Worm (Caenorhabditis elegans) whole organism, young adult: ENCODE data around the gene F08A7.1.

Experiments
- C17E4.6 ChIP-seq: fragments of 200-800 bp; sonication (Bioruptor generic); IDR thresholded peaks from 2 replicates; pipeline ENCODE4 v1.3.6; 2022; ENCODE audit warnings: missing genetic modification reagents, missing genetic modification characterization, missing compliant biosample characterization
- F10E7.11 ChIP-seq: sonication (generic microtip); optimal IDR thresholded peaks from 2 replicates; lab custom pipeline; 2017; ENCODE audit warnings: mild to moderate bottlenecking, missing genetic modification characterization, moderate library complexity, missing compliant biosample characterization
- sptf-2 ChIP-seq: fragments of 200-800 bp; sonication (Bioruptor generic); optimal IDR thresholded peaks from 2 replicates; lab custom pipeline; 2018; ENCODE audit warnings: mild to moderate bottlenecking, missing genetic modification characterization, missing compliant biosample characterization

- TF ChIP-seq C17E4.6 (no peak), F10E7.11 (tag; lab: Kevin White, UChicago) (no peak), sptf-2 (GFP tag; lab: Kevin White, UChicago) (no peak)
These were observed 10.0 kb downstream of the F08A7.1 start, which contains the start of gene F11E6.8 for ce11 chrIV:17450443-17450842.
